Worm (Caenorhabditis elegans): Measurements from ENCODE around the gene Y71H2AM.1.

DNA sequence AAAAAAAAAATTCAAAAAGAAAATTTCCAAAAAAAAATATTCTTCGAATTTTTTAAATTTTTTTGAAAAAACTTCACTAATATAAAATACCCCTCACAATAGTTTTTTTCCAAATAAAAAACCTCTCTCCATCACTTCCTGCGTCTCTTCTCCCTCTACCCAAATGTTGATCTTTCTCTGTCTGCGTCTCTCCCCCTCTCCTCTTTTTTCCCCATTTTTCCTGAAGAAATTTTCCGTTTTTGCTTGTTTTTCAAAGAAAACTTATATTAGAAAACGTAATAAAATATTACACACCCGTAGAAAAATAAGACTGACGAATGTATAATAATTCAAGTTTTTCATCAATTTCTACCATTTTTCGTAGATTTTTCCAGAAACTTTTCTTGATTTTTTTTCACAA, 54.2 kb downstream of the Y71H2AM.1 start:
- TF ChIP-seq nhr-28 (tag; optimal IDR thresholded peaks at IDR 0.05) (no peak), ztf-11 (tag; optimal IDR thresholded peaks at IDR 0.05) (no peak), ceh-9 (tag; optimal IDR thresholded peaks at IDR 0.05) (no peak), snpc-4 (tag; optimal IDR thresholded peaks at IDR 0.05) (no peak)

Data from whole organism, L3 larva.